In the genomic region with DNA sequence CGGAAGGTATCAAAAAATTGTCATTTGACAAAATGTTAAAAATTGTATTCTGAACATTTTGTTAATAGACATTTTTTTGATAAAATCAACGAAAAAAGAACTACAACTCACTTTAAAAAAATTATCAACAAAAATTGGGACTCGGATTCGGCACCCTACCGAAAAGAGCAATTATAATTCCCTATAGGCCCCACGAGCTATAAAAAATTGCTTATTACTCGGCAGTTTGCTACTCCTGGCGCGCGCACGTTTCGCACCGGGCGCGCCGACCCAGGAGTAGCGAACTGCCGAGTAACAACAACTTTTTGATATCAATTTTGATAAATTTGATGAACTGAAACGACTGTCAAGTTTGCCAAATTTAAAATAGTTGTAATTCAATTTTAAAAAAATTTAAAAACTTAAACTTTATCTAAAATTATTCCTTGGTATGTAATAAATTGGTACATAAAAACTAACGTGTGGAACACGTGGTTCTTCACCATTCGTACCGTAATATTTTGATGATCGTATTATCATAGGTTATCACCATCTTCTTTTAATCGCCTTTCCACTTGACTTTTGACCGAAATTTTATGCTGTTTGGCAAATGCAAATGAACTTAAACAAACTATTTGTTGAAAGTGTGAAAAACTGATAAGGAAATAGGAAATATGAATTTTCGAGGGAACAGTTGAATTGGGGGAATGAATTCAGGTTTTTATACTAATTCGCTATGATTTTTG, we compare ENCODE assay signal across 1 worm cellular context.
A peak's percentile ranks its signal among the peaks of the same experiment; 100 is the strongest.
TF ChIP-seq lines count a peak whose summit lies in the region.

No protein-coding gene starts in this region.

TF ChIP-seq in whole organism, L4 larva, 104 proteins besides CTCF, POLR2A, EP300 and RAD21 (continued from another document):
- TF ChIP-seq nhr-77 (tag; optimal IDR thresholded peaks at IDR 0.05; lab: Kevin White, UChicago): no peak
- TF ChIP-seq lir-3 (tag; optimal IDR thresholded peaks at IDR 0.05; lab: Kevin White, UChicago): no peak
- TF ChIP-seq nhr-10 (tag; optimal IDR thresholded peaks at IDR 0.05; lab: Kevin White, UChicago): no peak
- no peak for TF ChIP-seq mes-2 (tag; optimal IDR thresholded peaks at IDR 0.05; lab: Kevin White, UChicago; ENCODE audit: poor library complexity, severe bottlenecking)
- no peak for TF ChIP-seq madf-5 (GFP tag; IDR thresholded peaks at IDR 0.05; lab: Robert Waterston, UW)
- TF ChIP-seq nhr-25 (tag; optimal IDR thresholded peaks at IDR 0.05; lab: Kevin White, UChicago; ENCODE audit: borderline replicate concordance, insufficient read depth): no peak
- no peak for TF ChIP-seq ceh-62 (tag; optimal IDR thresholded peaks at IDR 0.05; lab: Kevin White, UChicago)
- TF ChIP-seq mep-1 (tag; optimal IDR thresholded peaks at IDR 0.05; lab: Kevin White, UChicago): no peak
- peak; percentile 39 for TF ChIP-seq nhr-28 (tag; optimal IDR thresholded peaks at IDR 0.05; lab: Kevin White, UChicago)
- peak; percentile 17 for TF ChIP-seq nhr-48 (tag; optimal IDR thresholded peaks at IDR 0.05; lab: Kevin White, UChicago)
- peak; percentile 17 for TF ChIP-seq hlh-11 (tag; optimal IDR thresholded peaks at IDR 0.05; lab: Kevin White, UChicago)
- no peak for TF ChIP-seq F49E8.2 (tag; optimal IDR thresholded peaks at IDR 0.05; lab: Kevin White, UChicago; ENCODE audit: borderline replicate concordance)
- TF ChIP-seq php-3 (GFP tag; IDR thresholded peaks at IDR 0.05; lab: Robert Waterston, UW): no peak
- TF ChIP-seq ceh-44 (GFP tag; IDR thresholded peaks at IDR 0.05; lab: Robert Waterston, UW): no peak
- no peak for TF ChIP-seq spr-3 (GFP tag; optimal IDR thresholded peaks at IDR 0.05; lab: Kevin White, UChicago)
- 0 out of 2 replicates have a peak, but pooled peaks have one; percentile 18 for TF ChIP-seq tra-1 (GFP tag; IDR thresholded peaks at IDR 0.05; lab: Robert Waterston, UW)
